Fruit fly (Drosophila melanogaster): ENCODE data around the gene CG18266.

CG18266 gene

dm6 chr2L:5610108-5610507 lies 13.5 kb downstream of the CG18266 start:
- TF ChIP-seq CG32121 (GFP tag; IDR thresholded peaks at IDR 0.05) (no peak), CG8159 (tag; optimal IDR thresholded peaks at IDR 0.05) (peak; percentile 0)

dm6 chr2L:5610629-5611028 lies 14.0 kb downstream of the CG18266 start:
- TF ChIP-seq CG12605 (GFP tag; IDR thresholded peaks at IDR 0.05) (no peak), gl (tag; optimal IDR thresholded peaks at IDR 0.05) (no peak), CG13204 (GFP tag; optimal IDR thresholded peaks at IDR 0.05) (no peak), CG8301 (tag; optimal IDR thresholded peaks at IDR 0.05) (no peak), CG17806 (tag; optimal IDR thresholded peaks at IDR 0.05) (no peak), CG10348 (GFP tag; IDR thresholded peaks at IDR 0.05) (no peak), EcR (GFP tag; optimal IDR thresholded peaks at IDR 0.05) (no peak), CG8159 (tag; optimal IDR thresholded peaks at IDR 0.05) (no peak), Pif1B (GFP tag; optimal IDR thresholded peaks at IDR 0.05) (no peak), CG32121 (GFP tag; IDR thresholded peaks at IDR 0.05) (no peak), CG4496 (GFP tag; IDR thresholded peaks at IDR 0.05) (no peak), Pif1A (GFP tag; optimal IDR thresholded peaks at IDR 0.05) (no peak), CG14655 (GFP tag; optimal IDR thresholded peaks at IDR 0.05) (no peak), Snoo (tag; optimal IDR thresholded peaks at IDR 0.05) (no peak), D1 (tag; optimal IDR thresholded peaks at IDR 0.05) (no peak), CG15710 (tag; optimal IDR thresholded peaks at IDR 0.05) (no peak)

DNA sequence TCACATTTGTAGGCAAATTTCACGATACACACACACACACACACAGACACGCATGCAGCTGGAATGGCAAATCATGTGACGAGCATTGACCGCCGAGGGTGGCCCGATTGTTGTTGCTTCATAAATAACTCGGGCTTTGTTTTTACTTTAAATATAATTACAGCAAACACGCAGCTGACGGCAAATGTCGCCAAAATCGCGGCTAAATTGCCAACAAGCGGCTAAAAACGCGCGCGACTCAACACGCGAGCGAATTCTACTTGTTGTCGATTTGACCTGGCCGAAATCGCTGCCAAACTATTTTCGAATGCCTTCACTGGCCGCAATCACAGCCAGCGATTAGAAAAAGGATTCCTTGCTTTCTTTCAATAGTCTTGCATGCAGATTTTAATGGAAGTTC lies 20.6 kb downstream of the CG18266 start:
- no peak for TF ChIP-seq gl (tag; optimal IDR thresholded peaks at IDR 0.05)
- TF ChIP-seq CG12605 (GFP tag; IDR thresholded peaks at IDR 0.05): no peak
- TF ChIP-seq EcR (GFP tag; optimal IDR thresholded peaks at IDR 0.05): no peak
- no peak for TF ChIP-seq CG10348 (GFP tag; IDR thresholded peaks at IDR 0.05)
- TF ChIP-seq rn (GFP tag; IDR thresholded peaks at IDR 0.05): no peak
- no peak for TF ChIP-seq Pif1B (GFP tag; optimal IDR thresholded peaks at IDR 0.05)
- no peak for TF ChIP-seq CG4496 (GFP tag; IDR thresholded peaks at IDR 0.05)
- no peak for TF ChIP-seq CG32121 (GFP tag; IDR thresholded peaks at IDR 0.05)
- no peak for TF ChIP-seq Snoo (tag; optimal IDR thresholded peaks at IDR 0.05)
- TF ChIP-seq Ets98B (GFP tag; IDR thresholded peaks at IDR 0.05): no peak
- TF ChIP-seq D1 (tag; optimal IDR thresholded peaks at IDR 0.05): no peak
- TF ChIP-seq CG13204 (GFP tag; optimal IDR thresholded peaks at IDR 0.05): no peak

- TF ChIP-seq rn (GFP tag; IDR thresholded peaks at IDR 0.05) (peak; percentile 19; the same call in 1 of the 2 replicates), CG9948 (tag; optimal IDR thresholded peaks at IDR 0.05) (no peak), CG4496 (GFP tag; IDR thresholded peaks at IDR 0.05) (peak; percentile 71; the same call in 2 of the 3 replicates), EcR (GFP tag; optimal IDR thresholded peaks at IDR 0.05) (no peak), CG14655 (GFP tag; optimal IDR thresholded peaks at IDR 0.05) (peak; percentile 45), CG15710 (tag; optimal IDR thresholded peaks at IDR 0.05) (peak; percentile 26), fd96Ca (GFP tag; IDR thresholded peaks at IDR 0.05) (no peak), Pif1B (GFP tag; optimal IDR thresholded peaks at IDR 0.05) (no peak), CG8159 (tag; optimal IDR thresholded peaks at IDR 0.05) (peak; percentile 40), D1 (tag; optimal IDR thresholded peaks at IDR 0.05) (no peak), CG10348 (GFP tag; IDR thresholded peaks at IDR 0.05) (no peak), Pif1A (GFP tag; optimal IDR thresholded peaks at IDR 0.05) (no peak), CG13204 (GFP tag; optimal IDR thresholded peaks at IDR 0.05) (peak; percentile 39), Ets98B (GFP tag; IDR thresholded peaks at IDR 0.05) (peak; percentile 52), CG34367 (tag; optimal IDR thresholded peaks at IDR 0.05) (peak; percentile 5), CG12605 (GFP tag; IDR thresholded peaks at IDR 0.05) (peak; percentile 70), CG8301 (tag; optimal IDR thresholded peaks at IDR 0.05) (peak; percentile 24), CG32121 (GFP tag; IDR thresholded peaks at IDR 0.05) (no peak; the same call in 1 of the 2 replicates), Snoo (tag; optimal IDR thresholded peaks at IDR 0.05) (no peak), gl (tag; optimal IDR thresholded peaks at IDR 0.05) (peak; percentile 64), CG17806 (tag; optimal IDR thresholded peaks at IDR 0.05) (no peak)
These were observed 21.4 kb downstream of the CG18266 start, which contains the start of gene DIP-eta for dm6 chr2L:5617896-5618505. DIP-eta (minus strand) TSS chr2L:5617946.

dm6 chr2L:5623727-5624407 lies 27.2 kb downstream of the CG18266 start, which contains the start of gene Cyp6a16:
Cyp6a16 (minus strand) TSS chr2L:5623762.
- TF ChIP-seq Pif1B (GFP tag; optimal IDR thresholded peaks at IDR 0.05): peak; percentile 72
- peak; percentile 79 for TF ChIP-seq CG17806 (tag; optimal IDR thresholded peaks at IDR 0.05)
- TF ChIP-seq rn (GFP tag; IDR thresholded peaks at IDR 0.05): peak; percentile 19; the same call in 1 of the 2 replicates
- peak; percentile 85 for TF ChIP-seq CG8301 (tag; optimal IDR thresholded peaks at IDR 0.05)
- TF ChIP-seq fd96Ca (GFP tag; IDR thresholded peaks at IDR 0.05): peak; percentile 86
- peak; percentile 92 for TF ChIP-seq CG4496 (GFP tag; IDR thresholded peaks at IDR 0.05)
- no peak for TF ChIP-seq EcR (GFP tag; optimal IDR thresholded peaks at IDR 0.05)
- no peak for TF ChIP-seq Snoo (tag; optimal IDR thresholded peaks at IDR 0.05)
- peak; percentile 56 for TF ChIP-seq D1 (tag; optimal IDR thresholded peaks at IDR 0.05)
- TF ChIP-seq CG13204 (GFP tag; optimal IDR thresholded peaks at IDR 0.05): no peak
- peak; percentile 77 for TF ChIP-seq Pif1A (GFP tag; optimal IDR thresholded peaks at IDR 0.05)
- peak; percentile 75 for TF ChIP-seq CG8159 (tag; optimal IDR thresholded peaks at IDR 0.05)
- peak; percentile 67 for TF ChIP-seq CG15710 (tag; optimal IDR thresholded peaks at IDR 0.05)
- TF ChIP-seq gl (tag; optimal IDR thresholded peaks at IDR 0.05): peak; percentile 51
- TF ChIP-seq CG32121 (GFP tag; IDR thresholded peaks at IDR 0.05): peak; percentile 86
- TF ChIP-seq CG12605 (GFP tag; IDR thresholded peaks at IDR 0.05): peak; percentile 79
- TF ChIP-seq CG34367 (tag; optimal IDR thresholded peaks at IDR 0.05): peak; percentile 46
- TF ChIP-seq CG10348 (GFP tag; IDR thresholded peaks at IDR 0.05): no peak; the same call in 1 of the 2 replicates
- TF ChIP-seq CG14655 (GFP tag; optimal IDR thresholded peaks at IDR 0.05): peak; percentile 88
- TF ChIP-seq Ets98B (GFP tag; IDR thresholded peaks at IDR 0.05): peak; percentile 83
- TF ChIP-seq CG9948 (tag; optimal IDR thresholded peaks at IDR 0.05): peak; percentile 64

All from whole organism, pupa.